Worm (Caenorhabditis elegans) whole organism, L4 larva: ENCODE measurements around the gene T25B9.12.

Source experiments
- D1046.2 ChIP-seq: fragments of 200-800 bp; sonication (Bioruptor generic); IDR thresholded peaks from 2 replicates; pipeline ENCODE4 v1.3.6; 2022; ENCODE audit warnings: missing genetic modification characterization, missing compliant biosample characterization
- F37D6.2 ChIP-seq: sonication (generic microtip); optimal IDR thresholded peaks from 2 replicates; lab custom pipeline; 2016; ENCODE audit warnings: mild to moderate bottlenecking, missing genetic modification characterization, missing compliant biosample characterization
- F44E2.7 ChIP-seq: fragments of 200-800 bp; sonication (Bioruptor generic); IDR thresholded peaks from 2 replicates; pipeline ENCODE4 v2.1.2; 2022; ENCODE audit warnings: missing genetic modification characterization, missing compliant biosample characterization
- T26A8.4 ChIP-seq: fragments of 200-800 bp; sonication (Bioruptor generic); IDR thresholded peaks from 2 replicates; pipeline ENCODE4 v1.3.6; 2022; ENCODE audit warnings: missing genetic modification characterization, missing compliant biosample characterization
- aha-1 ChIP-seq: fragments of 150-350 bp; peaks from one replicate; lab custom pipeline; 2014; ENCODE audit warnings: missing biosample characterization, missing genetic modification characterization
- arid-1 ChIP-seq: fragments of 200-800 bp; sonication (Bioruptor generic); conservative IDR thresholded peaks from 2 replicates; pipeline ENCODE4 v1.3.6; 2022; ENCODE audit warnings: missing genetic modification reagents, missing genetic modification characterization, missing compliant biosample characterization
- attf-4 ChIP-seq: sonication (generic microtip); optimal IDR thresholded peaks from 3 replicates; lab custom pipeline; 2017; ENCODE audit warnings: missing biosample characterization, missing genetic modification characterization
- ceh-32 ChIP-seq: sonication (generic microtip); optimal IDR thresholded peaks from 2 replicates; lab custom pipeline; 2016; ENCODE audit warnings: mild to moderate bottlenecking, missing genetic modification characterization, missing compliant biosample characterization; ENCODE audit not compliant: poor library complexity
- ceh-44 ChIP-seq: fragments of 200-800 bp; sonication (Bioruptor generic); IDR thresholded peaks from 2 replicates; pipeline ENCODE4 v1.3.6; 2022; ENCODE audit warnings: missing genetic modification reagents, missing genetic modification characterization, missing compliant biosample characterization
- ceh-82 ChIP-seq: sonication (generic microtip); optimal IDR thresholded peaks from 2 replicates; lab custom pipeline; 2017; ENCODE audit warnings: missing biosample characterization, missing genetic modification characterization
- cey-2 ChIP-seq: sonication (generic microtip); optimal IDR thresholded peaks from 3 replicates; lab custom pipeline; 2017; ENCODE audit warnings: missing genetic modification characterization, mild to moderate bottlenecking, missing compliant biosample characterization, antibody characterized with exemption, borderline replicate concordance; ENCODE audit not compliant: insufficient read depth
- ctbp-1 ChIP-seq: fragments of 200-800 bp; sonication (Bioruptor generic); IDR thresholded peaks from 2 replicates; pipeline ENCODE4 v1.3.6; 2022; ENCODE audit warnings: missing genetic modification reagents, missing genetic modification characterization, missing compliant biosample characterization
- daf-16 ChIP-seq, 3 experiments: sonication (generic microtip); optimal IDR thresholded peaks; 2 replicates each; lab custom pipeline; 2016 to 2017; ENCODE audit warnings: missing genetic modification characterization in 3 of 3, missing genetic modification reagents in 3 of 3, mild to moderate bottlenecking in 2 of 3, missing compliant biosample characterization in 2 of 3, missing biosample characterization in 1 of 3, moderate library complexity in 1 of 3
- daf-8 ChIP-seq: fragments of 200-800 bp; sonication (Bioruptor generic); IDR thresholded peaks from 2 replicates; pipeline ENCODE4 v1.3.6; 2022; ENCODE audit warnings: missing genetic modification characterization, missing compliant biosample characterization
- dmd-9 ChIP-seq: fragments of 200-800 bp; sonication (Bioruptor generic); IDR thresholded peaks from 2 replicates; pipeline ENCODE4 v1.3.6; 2022; ENCODE audit warnings: missing genetic modification reagents, missing genetic modification characterization, missing compliant biosample characterization
- dpl-1 ChIP-seq: fragments of 150-350 bp; optimal IDR thresholded peaks from 2 replicates; lab custom pipeline; 2014; ENCODE audit warnings: missing biosample characterization, missing genetic modification reagents, missing genetic modification characterization
- duxl-1 ChIP-seq: sonication (generic microtip); optimal IDR thresholded peaks from 2 replicates; lab custom pipeline; 2016; ENCODE audit warnings: mild to moderate bottlenecking, missing genetic modification characterization, moderate library complexity, missing compliant biosample characterization; ENCODE audit not compliant: poor library complexity
- dve-1 ChIP-seq: sonication (generic microtip); optimal IDR thresholded peaks from 2 replicates; lab custom pipeline; 2017; ENCODE audit warnings: antibody characterized with exemption, mild to moderate bottlenecking, missing genetic modification characterization, missing compliant biosample characterization; ENCODE audit not compliant: insufficient read depth
- lin-1 ChIP-seq: fragments of 200-800 bp; sonication (Bioruptor generic); IDR thresholded peaks from 2 replicates; pipeline ENCODE4 v1.3.6; 2022; ENCODE audit warnings: missing genetic modification reagents, missing genetic modification characterization, missing compliant biosample characterization
- lin-15B ChIP-seq: fragments of 150-350 bp; sonication (generic microtip); optimal IDR thresholded peaks from 3 replicates; lab custom pipeline; 2014; ENCODE audit warnings: missing biosample characterization, missing genetic modification characterization
- lir-3 ChIP-seq: sonication (generic microtip); optimal IDR thresholded peaks from 2 replicates; lab custom pipeline; 2016; ENCODE audit warnings: mild to moderate bottlenecking, missing genetic modification characterization, missing compliant biosample characterization
- mdt-29 ChIP-seq: fragments of 200-800 bp; sonication (Bioruptor generic); IDR thresholded peaks from 2 replicates; pipeline ENCODE4 v1.3.6; 2022; ENCODE audit warnings: missing genetic modification reagents, missing genetic modification characterization, missing compliant biosample characterization
- mes-2 ChIP-seq: sonication (generic microtip); optimal IDR thresholded peaks from 2 replicates; lab custom pipeline; 2016; ENCODE audit warnings: missing genotype, mild to moderate bottlenecking, missing genetic modification characterization, missing compliant biosample characterization; ENCODE audit not compliant: poor library complexity, severe bottlenecking
- mxl-2 ChIP-seq: fragments of 200-800 bp; sonication (Bioruptor generic); conservative IDR thresholded peaks from 2 replicates; pipeline ENCODE4 v1.3.6; 2022; ENCODE audit warnings: missing genetic modification reagents, missing genetic modification characterization, missing compliant biosample characterization
- mxl-3 ChIP-seq: fragments of 200-800 bp; sonication (Bioruptor generic); optimal IDR thresholded peaks from 2 replicates; lab custom pipeline; 2018; ENCODE audit warnings: mild to moderate bottlenecking, missing genetic modification characterization, missing compliant biosample characterization
- nhr-111 ChIP-seq: fragments of 200-800 bp; sonication (Bioruptor generic); optimal IDR thresholded peaks from 2 replicates; lab custom pipeline; 2018; ENCODE audit warnings: mild to moderate bottlenecking, missing genetic modification characterization, missing compliant biosample characterization
- nhr-25 ChIP-seq: sonication (generic microtip); optimal IDR thresholded peaks from 2 replicates; lab custom pipeline; 2017; ENCODE audit warnings: missing genetic modification characterization, mild to moderate bottlenecking, missing compliant biosample characterization, antibody characterized with exemption, moderate library complexity, borderline replicate concordance; ENCODE audit not compliant: insufficient read depth
- nhr-28 ChIP-seq: fragments of 150-350 bp; optimal IDR thresholded peaks from 2 replicates; lab custom pipeline; 2014; ENCODE audit warnings: missing biosample characterization, missing genetic modification characterization
- nhr-41 ChIP-seq: fragments of 200-800 bp; sonication (Bioruptor generic); IDR thresholded peaks from 2 replicates; pipeline ENCODE4 v1.3.6; 2022; ENCODE audit warnings: missing genetic modification reagents, missing genetic modification characterization, missing compliant biosample characterization
- nhr-48 ChIP-seq: sonication (generic microtip); optimal IDR thresholded peaks from 2 replicates; lab custom pipeline; 2016; ENCODE audit warnings: mild to moderate bottlenecking, missing genetic modification characterization, missing compliant biosample characterization
- nhr-77 ChIP-seq: fragments of 150-350 bp; optimal IDR thresholded peaks from 2 replicates; lab custom pipeline; 2014; ENCODE audit warnings: missing biosample characterization, missing genetic modification characterization
- php-3 ChIP-seq: fragments of 200-800 bp; sonication (Bioruptor generic); IDR thresholded peaks from 2 replicates; pipeline ENCODE4 v1.3.6; 2022; ENCODE audit warnings: missing genetic modification reagents, missing genetic modification characterization, missing compliant biosample characterization
- pqm-1 ChIP-seq: sonication (generic microtip); optimal IDR thresholded peaks from 2 replicates; lab custom pipeline; 2017; ENCODE audit warnings: missing biosample characterization, missing genetic modification characterization
- rbr-2 ChIP-seq: sonication (generic microtip); optimal IDR thresholded peaks from 2 replicates; lab custom pipeline; 2016; ENCODE audit warnings: missing genotype, missing genetic modification characterization, missing compliant biosample characterization
- set-16 ChIP-seq: fragments of 200-800 bp; sonication (Bioruptor generic); IDR thresholded peaks from 2 replicates; pipeline ENCODE4 v1.3.6; 2022; ENCODE audit warnings: missing genetic modification reagents, missing genetic modification characterization, missing compliant biosample characterization
- snpc-1.2 ChIP-seq: fragments of 200-800 bp; sonication (Bioruptor generic); IDR thresholded peaks from 2 replicates; pipeline ENCODE4 v1.3.6; 2022; ENCODE audit warnings: missing genetic modification reagents, missing genetic modification characterization, missing compliant biosample characterization
- spr-1 ChIP-seq: sonication (generic microtip); optimal IDR thresholded peaks from 2 replicates; lab custom pipeline; 2016; ENCODE audit warnings: mild to moderate bottlenecking, missing genetic modification characterization, missing compliant biosample characterization
- spr-3 ChIP-seq: fragments of 200-800 bp; sonication (Bioruptor generic); optimal IDR thresholded peaks from 2 replicates; lab custom pipeline; 2018; ENCODE audit warnings: mild to moderate bottlenecking, missing genetic modification characterization, missing compliant biosample characterization
- tag-97 ChIP-seq: fragments of 200-800 bp; sonication (Bioruptor generic); IDR thresholded peaks from 2 replicates; pipeline ENCODE4 v1.3.6; 2022; ENCODE audit warnings: missing genetic modification characterization, missing compliant biosample characterization
- tra-1 ChIP-seq: fragments of 200-800 bp; sonication (Bioruptor generic); IDR thresholded peaks from 2 replicates; pipeline ENCODE4 v1.3.6; 2022; ENCODE audit warnings: missing genetic modification reagents, missing genetic modification characterization, missing compliant biosample characterization
- unc-39 ChIP-seq: sonication (generic microtip); optimal IDR thresholded peaks from 2 replicates; lab custom pipeline; 2017; ENCODE audit warnings: missing biosample characterization, missing genetic modification characterization
- vab-7 ChIP-seq: fragments of 200-800 bp; sonication (Bioruptor generic); IDR thresholded peaks from 2 replicates; pipeline ENCODE4 v1.3.6; 2022; ENCODE audit warnings: missing genetic modification reagents, missing genetic modification characterization, missing compliant biosample characterization
- zag-1 ChIP-seq: fragments of 150-350 bp; optimal IDR thresholded peaks from 2 replicates; lab custom pipeline; 2014; ENCODE audit warnings: missing biosample characterization, missing genetic modification characterization
- zfp-3 ChIP-seq: fragments of 200-800 bp; sonication (Bioruptor generic); conservative IDR thresholded peaks from 2 replicates; pipeline ENCODE4 v1.3.6; 2022; ENCODE audit warnings: missing genetic modification reagents, missing genetic modification characterization, missing compliant biosample characterization
- ztf-11 ChIP-seq: fragments of 150-350 bp; optimal IDR thresholded peaks from 2 replicates; lab custom pipeline; 2014; ENCODE audit warnings: missing biosample characterization, missing genetic modification characterization

T25B9.12 gene

ce11 chrIV:10798604-10799003 is 33.5 kb downstream of the T25B9.12 start:
- TF ChIP-seq zfp-3 (GFP tag; lab: Robert Waterston, UW) (no peak), pqm-1 (tag; lab: Kevin White, UChicago) (peak; percentile 44), ceh-32 (tag; lab: Kevin White, UChicago) (no peak), dve-1 (tag; lab: Kevin White, UChicago) (peak; percentile 13), daf-8 (GFP tag; lab: Robert Waterston, UW) (no peak), F44E2.7 (GFP tag; lab: Robert Waterston, UW) (no peak), T26A8.4 (GFP tag; lab: Robert Waterston, UW) (no peak), lir-3 (tag; lab: Kevin White, UChicago) (no peak), tra-1 (GFP tag; lab: Robert Waterston, UW) (no peak), nhr-77 (no peak), attf-4 (tag; lab: Kevin White, UChicago) (no peak), mes-2 (tag; lab: Kevin White, UChicago) (no peak), spr-3 (GFP tag; lab: Kevin White, UChicago) (no peak), daf-16 (GFP tag; optimal IDR thresholded peaks at IDR 0.05; lab: Kevin White, UChicago) (no peak), daf-16 (tag; optimal IDR thresholded peaks at IDR 0.05; lab: Kevin White, UChicago) (peak; percentile 25), spr-1 (tag; lab: Kevin White, UChicago) (no peak), dpl-1 (GFP tag; lab: Kevin White, UChicago) (no peak), unc-39 (tag; lab: Kevin White, UChicago) (no peak), nhr-28 (tag; lab: Kevin White, UChicago) (peak; percentile 74), mdt-29 (no peak), lin-15B (tag; lab: Kevin White, UChicago) (no peak), ztf-11 (tag; lab: Kevin White, UChicago) (no peak), mxl-2 (GFP tag; lab: Robert Waterston, UW) (no peak), php-3 (GFP tag; lab: Robert Waterston, UW) (no peak), cey-2 (tag; lab: Kevin White, UChicago) (no peak), nhr-41 (GFP tag; lab: Robert Waterston, UW) (no peak), nhr-111 (no peak), ceh-82 (no peak), ctbp-1 (GFP tag; lab: Robert Waterston, UW) (no peak), rbr-2 (tag; lab: Kevin White, UChicago) (no peak), lin-1 (GFP tag; lab: Robert Waterston, UW) (no peak), zag-1 (tag; lab: Kevin White, UChicago) (no peak), vab-7 (GFP tag; lab: Robert Waterston, UW) (no peak), nhr-25 (tag; lab: Kevin White, UChicago) (no peak)
- TF ChIP-seq, all 104 proteins: peak for 4

- TF ChIP-seq aha-1 (peak; percentile 67), D1046.2 (GFP tag; lab: Robert Waterston, UW) (no peak)
Measured at ce11 chrIV:10799354-10799753, 34.2 kb downstream of the T25B9.12 start, which contains the start of gene zipt-2.1. Gene zipt-2.1, plus strand, starts transcription at chrIV:10799654.

ce11 chrIV:10803973-10804372 is 38.8 kb downstream of the T25B9.12 start:
- TF ChIP-seq aha-1 (peak; percentile 56), tra-1 (GFP tag; lab: Robert Waterston, UW) (no peak)

- no peak for TF ChIP-seq zfp-3 (GFP tag; lab: Robert Waterston, UW)
- no peak for TF ChIP-seq ceh-44 (GFP tag; lab: Robert Waterston, UW)
- no peak for TF ChIP-seq dmd-9 (GFP tag; lab: Robert Waterston, UW)
- no peak for TF ChIP-seq duxl-1 (tag; lab: Kevin White, UChicago)
- no peak for TF ChIP-seq T26A8.4 (GFP tag; lab: Robert Waterston, UW)
- TF ChIP-seq tag-97 (GFP tag; lab: Robert Waterston, UW): no peak
- TF ChIP-seq ctbp-1 (GFP tag; lab: Robert Waterston, UW): no peak
- TF ChIP-seq set-16: no peak
- no peak for TF ChIP-seq mes-2 (tag; lab: Kevin White, UChicago)
- no peak for TF ChIP-seq snpc-1.2 (GFP tag; lab: Robert Waterston, UW)
- no peak for TF ChIP-seq F37D6.2 (tag; lab: Kevin White, UChicago)
- peak; percentile 12 for TF ChIP-seq mxl-3
- TF ChIP-seq mdt-29: no peak
- no peak for TF ChIP-seq vab-7 (GFP tag; lab: Robert Waterston, UW)
- TF ChIP-seq arid-1 (GFP tag; lab: Robert Waterston, UW): 0 out of 2 replicates have a peak, but pooled peaks have one; percentile 21
- TF ChIP-seq nhr-48 (tag; lab: Kevin White, UChicago): no peak
- no peak for TF ChIP-seq unc-39 (tag; lab: Kevin White, UChicago)
Measured at ce11 chrIV:10810820-10811219, 45.7 kb downstream of the T25B9.12 start.
